Worm (Caenorhabditis elegans) whole organism, mixed stage, embryonic: Measurements from ENCODE around the gene Y6G8.5.

ENCODE experiments used
- M03D4.4 ChIP-seq: sonication (generic microtip); optimal IDR thresholded peaks from 2 replicates; lab custom pipeline; 2017; ENCODE audit warnings: mild to moderate bottlenecking, missing genetic modification characterization, missing compliant biosample characterization
- ceh-39 ChIP-seq: fragments of 150-350 bp; optimal IDR thresholded peaks from 2 replicates; lab custom pipeline; 2014; ENCODE audit warnings: missing biosample characterization, missing genetic modification characterization
- elt-1 ChIP-seq: sonication (generic microtip); optimal IDR thresholded peaks from 2 replicates; lab custom pipeline; 2017; ENCODE audit warnings: missing genetic modification characterization, mild to moderate bottlenecking, missing compliant biosample characterization, antibody characterized with exemption, moderate library complexity, borderline replicate concordance; ENCODE audit not compliant: insufficient read depth
- hlh-1 ChIP-seq: fragments of 150-350 bp; optimal IDR thresholded peaks from 2 replicates; lab custom pipeline; 2014; ENCODE audit warnings: missing biosample characterization, missing genetic modification reagents, missing genetic modification characterization
- lin-13 ChIP-seq: fragments of 150-350 bp; optimal IDR thresholded peaks from 2 replicates; lab custom pipeline; 2014; ENCODE audit warnings: missing biosample characterization, missing genetic modification characterization
- lsy-2 ChIP-seq: fragments of 150-350 bp; optimal IDR thresholded peaks from 2 replicates; lab custom pipeline; 2014; ENCODE audit warnings: missing biosample characterization, missing genetic modification characterization
- nhr-12 ChIP-seq: fragments of 150-350 bp; optimal IDR thresholded peaks from 2 replicates; lab custom pipeline; 2014; ENCODE audit warnings: missing biosample characterization, missing genetic modification characterization
- nhr-2 ChIP-seq: fragments of 150-350 bp; optimal IDR thresholded peaks from 2 replicates; lab custom pipeline; 2014; ENCODE audit warnings: missing biosample characterization, missing genetic modification characterization
- nhr-237 ChIP-seq: fragments of 150-350 bp; optimal IDR thresholded peaks from 2 replicates; lab custom pipeline; 2014; ENCODE audit warnings: missing biosample characterization, missing genetic modification characterization
- nhr-28 ChIP-seq: fragments of 150-350 bp; optimal IDR thresholded peaks from 2 replicates; lab custom pipeline; 2014; ENCODE audit warnings: missing biosample characterization, missing genetic modification characterization
- nhr-76 ChIP-seq: sonication (generic microtip); optimal IDR thresholded peaks from 2 replicates; lab custom pipeline; 2017; ENCODE audit warnings: missing biosample characterization, missing genetic modification characterization
- unc-39 ChIP-seq: fragments of 150-350 bp; optimal IDR thresholded peaks from 2 replicates; lab custom pipeline; 2014; ENCODE audit warnings: missing biosample characterization, missing genetic modification characterization
- ztf-11 ChIP-seq: fragments of 150-350 bp; optimal IDR thresholded peaks from 2 replicates; lab custom pipeline; 2014; ENCODE audit warnings: missing biosample characterization, missing genetic modification characterization

- TF ChIP-seq elt-1 (no peak), M03D4.4 (tag; lab: Kevin White, UChicago) (no peak), hlh-1 (tag; lab: Kevin White, UChicago) (no peak), ztf-11 (tag; lab: Kevin White, UChicago) (no peak), nhr-237 (no peak), lin-13 (tag; lab: Kevin White, UChicago) (no peak), nhr-12 (tag; lab: Kevin White, UChicago) (no peak), nhr-28 (no peak), ceh-39 (tag; lab: Kevin White, UChicago) (no peak), unc-39 (tag; lab: Kevin White, UChicago) (no peak), lsy-2 (tag; lab: Kevin White, UChicago) (no peak), nhr-2 (no peak), nhr-76 (tag; lab: Kevin White, UChicago) (no peak)
Measured at ce11 chrV:17616807-17617206, 1.3 kb upstream of the Y6G8.5 start, which contains the start of gene Y6G8.6.
